Fruit fly (Drosophila melanogaster): ENCODE results near the gene Srrm1.
A peak's percentile ranks its signal among the peaks of the same experiment; 100 is the strongest.

Srrm1 gene

dm6 chr3L:13015195-13015822 is 21.3 kb upstream of the Srrm1 start, which contains the start of gene MICAL-like (continued):
- TF ChIP-seq chif (GFP tag; optimal IDR thresholded peaks at IDR 0.05) (no peak), CG8089 (GFP tag; optimal IDR thresholded peaks at IDR 0.05) (no peak), ab (GFP tag; optimal IDR thresholded peaks at IDR 0.05) (no peak), CG6654 (GFP tag; optimal IDR thresholded peaks at IDR 0.05) (no peak), CG33557 (GFP tag; optimal IDR thresholded peaks at IDR 0.05) (no peak), Chrac-16 (GFP tag; optimal IDR thresholded peaks at IDR 0.05) (no peak), Gug (GFP tag; IDR thresholded peaks at IDR 0.05) (no peak), HHEX (GFP tag; optimal IDR thresholded peaks at IDR 0.05) (no peak), Nf-YA (GFP tag; IDR thresholded peaks at IDR 0.05) (no peak), tll (GFP tag; optimal IDR thresholded peaks at IDR 0.05) (peak in 1 of 2 experiments; percentile 1), trh (GFP tag; optimal IDR thresholded peaks at IDR 0.05) (no peak), CG13894 (tag; optimal IDR thresholded peaks at IDR 0.05) (no peak), D19B (GFP tag; optimal IDR thresholded peaks at IDR 0.05) (no peak), CG6689 (GFP tag; IDR thresholded peaks at IDR 0.05) (no peak), pum (GFP tag; optimal IDR thresholded peaks at IDR 0.05) (no peak), Hmx (GFP tag; optimal IDR thresholded peaks at IDR 0.05) (no peak), CG8281 (tag; optimal IDR thresholded peaks at IDR 0.05) (no peak), dmrt11E (tag; optimal IDR thresholded peaks at IDR 0.05) (no peak), HLH3B (GFP tag; IDR thresholded peaks at IDR 0.05) (no peak), jigr1 (GFP tag; IDR thresholded peaks at IDR 0.05) (0 out of 3 replicates have a peak, but pooled peaks have one; percentile 26), sqz (GFP tag; optimal IDR thresholded peaks at IDR 0.05) (no peak), Jarid2 (GFP tag; optimal IDR thresholded peaks at IDR 0.05) (no peak), pho (GFP tag; optimal IDR thresholded peaks at IDR 0.05) (no peak), CG14710 (tag; optimal IDR thresholded peaks at IDR 0.05) (peak; percentile 78), ato (GFP tag; IDR thresholded peaks at IDR 0.05; ENCODE audit: partially characterized antibody) (peak; percentile 36; the same call in 1 of the 2 replicates), fd102C (GFP tag; optimal IDR thresholded peaks at IDR 0.05) (no peak), CG10654 (GFP tag; optimal IDR thresholded peaks at IDR 0.05) (no peak), maf-S (GFP tag; optimal IDR thresholded peaks at IDR 0.05) (no peak), fru (optimal IDR thresholded peaks at IDR 0.05) (no peak), Fer2 (tag; optimal IDR thresholded peaks at IDR 0.05) (no peak), hb (GFP tag; IDR thresholded peaks at IDR 0.05; ENCODE audit: partially characterized antibody) (peak; percentile 80), CG13123 (GFP tag; optimal IDR thresholded peaks at IDR 0.05) (no peak), Ptx1 (GFP tag; IDR thresholded peaks at IDR 0.05) (peak; percentile 37), Dip3 (GFP tag; optimal IDR thresholded peaks at IDR 0.05) (no peak), CG16815 (GFP tag; optimal IDR thresholded peaks at IDR 0.05) (no peak), gsb (GFP tag; IDR thresholded peaks at IDR 0.05) (no peak), CG8388 (GFP tag; optimal IDR thresholded peaks at IDR 0.05) (no peak), nmo (GFP tag; optimal IDR thresholded peaks at IDR 0.05) (no peak), sob (GFP tag; IDR thresholded peaks at IDR 0.05) (peak; percentile 59), NfI (GFP tag; optimal IDR thresholded peaks at IDR 0.05) (peak; percentile 39), ssp (GFP tag; IDR thresholded peaks at IDR 0.05) (peak; percentile 61), lilli (GFP tag; optimal IDR thresholded peaks at IDR 0.05) (peak; percentile 27), GATAe (GFP tag; conservative IDR thresholded peaks at IDR 0.05) (no peak), gem (tag; optimal IDR thresholded peaks at IDR 0.05) (no peak), HLHmδ (GFP tag; optimal IDR thresholded peaks at IDR 0.05) (no peak), Rfx (GFP tag; IDR thresholded peaks at IDR 0.05) (peak; percentile 55), tap (tag; optimal IDR thresholded peaks at IDR 0.05) (no peak), CG10147 (GFP tag; optimal IDR thresholded peaks at IDR 0.05) (no peak), CG4328 (GFP tag; optimal IDR thresholded peaks at IDR 0.05) (no peak), pzg (GFP tag; optimal IDR thresholded peaks at IDR 0.05) (peak; percentile 39), sens (GFP tag) (peak; percentile 87)
